Fruit fly (Drosophila melanogaster) whole organism, embryonic: Measurements from ENCODE around the gene HemK1.
A peak's percentile ranks its signal among the peaks of the same experiment; 100 is the strongest.

ENCODE experiments used
- CG10321 ChIP-seq: fragments of 200-800 bp; sonication (Bioruptor generic); IDR thresholded peaks from 2 replicates; pipeline ENCODE4 v1.3.6; 2022; ENCODE audit warnings: missing biosample characterization, missing genetic modification characterization
- CG10959 ChIP-seq: fragments of 200-800 bp; sonication (Bioruptor generic); IDR thresholded peaks from 2 replicates; pipeline ENCODE4 v1.3.6; 2022; ENCODE audit warnings: missing biosample characterization, missing genetic modification characterization
- CG10979 ChIP-seq: fragments of 200-800 bp; sonication (Bioruptor generic); optimal IDR thresholded peaks from 2 replicates; lab custom pipeline; 2018; ENCODE audit warnings: missing biosample characterization, mild to moderate bottlenecking, missing genetic modification characterization, moderate library complexity
- CG11456 ChIP-seq: fragments of 200-800 bp; sonication (Bioruptor generic); IDR thresholded peaks from 3 replicates; pipeline ENCODE4 v1.3.6; 2022; ENCODE audit warnings: missing biosample characterization, missing genetic modification characterization
- CG12391 ChIP-seq: fragments of 200-800 bp; sonication (Bioruptor generic); optimal IDR thresholded peaks from 3 replicates; lab custom pipeline; 2018; ENCODE audit warnings: missing biosample characterization, mild to moderate bottlenecking, missing genetic modification characterization, moderate library complexity
- CG12942 ChIP-seq: fragments of 200-800 bp; sonication (Bioruptor generic); optimal IDR thresholded peaks from 3 replicates; lab custom pipeline; 2016; ENCODE audit warnings: missing biosample characterization, missing genetic modification characterization
- CG13775 ChIP-seq: fragments of 200-800 bp; sonication (Bioruptor generic); optimal IDR thresholded peaks from 3 replicates; lab custom pipeline; 2017; ENCODE audit warnings: missing biosample characterization, mild to moderate bottlenecking, missing genetic modification characterization
- CG14667 ChIP-seq: fragments of 200-800 bp; sonication (Bioruptor generic); IDR thresholded peaks from 2 replicates; pipeline ENCODE4 v1.3.6; 2022; ENCODE audit warnings: missing biosample characterization, missing genetic modification characterization
- CG14710 ChIP-seq: fragments of 200-800 bp; sonication (Bioruptor generic); optimal IDR thresholded peaks from 3 replicates; lab custom pipeline; 2019; ENCODE audit warnings: missing biosample characterization, mild to moderate bottlenecking, missing genetic modification characterization, moderate library complexity
- CG15514 ChIP-seq: fragments of 200-800 bp; sonication (Bioruptor generic); optimal IDR thresholded peaks from 3 replicates; lab custom pipeline; 2017; ENCODE audit warnings: missing biosample characterization, missing genetic modification characterization, mild to moderate bottlenecking, moderate library complexity, missing genetic modification reagents
- CG15601 ChIP-seq: fragments of 200-800 bp; sonication (Bioruptor generic); optimal IDR thresholded peaks from 3 replicates; lab custom pipeline; 2019; ENCODE audit warnings: missing biosample characterization, mild to moderate bottlenecking, missing genetic modification characterization, moderate library complexity
- CG15696 ChIP-seq: fragments of 200-800 bp; sonication (Bioruptor generic); optimal IDR thresholded peaks from 2 replicates; lab custom pipeline; 2019; ENCODE audit warnings: missing biosample characterization, mild to moderate bottlenecking, missing genetic modification characterization, moderate library complexity
- CG1603 ChIP-seq: fragments of 200-800 bp; sonication (Bioruptor generic); optimal IDR thresholded peaks from 2 replicates; lab custom pipeline; 2019; ENCODE audit warnings: missing biosample characterization, mild to moderate bottlenecking, missing genetic modification characterization, moderate library complexity
- CG17328 ChIP-seq: fragments of 200-800 bp; sonication (Bioruptor generic); IDR thresholded peaks from 2 replicates; pipeline ENCODE4 v1.3.6; 2022; ENCODE audit warnings: missing biosample characterization, missing genetic modification characterization
- CG17385 ChIP-seq: fragments of 200-800 bp; sonication (Bioruptor generic); optimal IDR thresholded peaks from 3 replicates; lab custom pipeline; 2018; ENCODE audit warnings: missing biosample characterization, mild to moderate bottlenecking, missing genetic modification characterization
- CG17912 ChIP-seq: fragments of 200-800 bp; sonication (Bioruptor generic); optimal IDR thresholded peaks from 2 replicates; lab custom pipeline; 2018; ENCODE audit warnings: missing biosample characterization, mild to moderate bottlenecking, missing genetic modification characterization
- CG32772 ChIP-seq: fragments of 200-800 bp; sonication (Bioruptor generic); IDR thresholded peaks from 2 replicates; pipeline ENCODE4 v1.3.6; 2022; ENCODE audit warnings: missing biosample characterization, missing genetic modification characterization
- CG34224 ChIP-seq: fragments of 200-800 bp; sonication (Bioruptor generic); IDR thresholded peaks from 3 replicates; pipeline ENCODE4 v1.3.6; 2022; ENCODE audit warnings: missing biosample characterization, missing genetic modification characterization; ENCODE audit not compliant: partially characterized antibody
- CG34376 ChIP-seq: fragments of 200-800 bp; sonication (Bioruptor generic); optimal IDR thresholded peaks from 2 replicates; lab custom pipeline; 2018; ENCODE audit warnings: missing biosample characterization, mild to moderate bottlenecking, missing genetic modification characterization
- CG4424 ChIP-seq: fragments of 200-800 bp; sonication (Bioruptor generic); optimal IDR thresholded peaks from 3 replicates; lab custom pipeline; 2016; ENCODE audit warnings: missing biosample characterization, missing genetic modification characterization
- CG4617 ChIP-seq: fragments of 200-800 bp; sonication (Bioruptor generic); optimal IDR thresholded peaks from 3 replicates; lab custom pipeline; 2016; ENCODE audit warnings: missing biosample characterization, missing genetic modification characterization, borderline replicate concordance
- CG6254 ChIP-seq: fragments of 200-800 bp; sonication (Bioruptor generic); optimal IDR thresholded peaks from 3 replicates; lab custom pipeline; 2017; ENCODE audit warnings: mild to moderate bottlenecking, missing biosample characterization, missing genetic modification reagents, missing genetic modification characterization
- CG8388 ChIP-seq: fragments of 200-800 bp; sonication (Bioruptor generic); optimal IDR thresholded peaks from 2 replicates; lab custom pipeline; 2019; ENCODE audit warnings: missing biosample characterization, mild to moderate bottlenecking, missing genetic modification characterization, moderate library complexity
- CG9437 ChIP-seq: fragments of 200-800 bp; sonication (Bioruptor generic); optimal IDR thresholded peaks from 2 replicates; lab custom pipeline; 2018; ENCODE audit warnings: missing biosample characterization, mild to moderate bottlenecking, missing genetic modification characterization
- CG9817 ChIP-seq: fragments of 200-800 bp; sonication (Bioruptor generic); optimal IDR thresholded peaks from 2 replicates; lab custom pipeline; 2018; ENCODE audit warnings: missing biosample characterization, mild to moderate bottlenecking, missing genetic modification characterization, moderate library complexity
- Hr51 ChIP-seq, 2 experiments: fragments of 200-800 bp; sonication (Bioruptor generic); optimal IDR thresholded peaks; 2 replicates in 1 of 2; 3 replicates in 1 of 2; lab custom pipeline; 2016 to 2018; ENCODE audit warnings: missing biosample characterization in 2 of 2, missing genetic modification characterization in 2 of 2, mild to moderate bottlenecking in 1 of 2, moderate library complexity in 1 of 2
- Poxn ChIP-seq: fragments of 200-800 bp; sonication (Bioruptor generic); IDR thresholded peaks from 2 replicates; pipeline ENCODE4 v1.3.6; 2022; ENCODE audit warnings: missing biosample characterization, missing genetic modification characterization
- Xbp1 ChIP-seq: fragments of 200-800 bp; sonication (Bioruptor generic); optimal IDR thresholded peaks from 3 replicates; lab custom pipeline; 2016; ENCODE audit warnings: missing biosample characterization, mild to moderate bottlenecking, missing genetic modification characterization
- bsh ChIP-seq, 2 experiments: fragments of 200-800 bp; sonication (Bioruptor generic); optimal IDR thresholded peaks; 2 replicates each; lab custom pipeline; 2017 to 2018; ENCODE audit warnings: mild to moderate bottlenecking in 2 of 2, missing biosample characterization in 2 of 2, missing genetic modification characterization in 2 of 2, moderate library complexity in 1 of 2
- ci ChIP-seq: fragments of 200-800 bp; sonication (Bioruptor generic); IDR thresholded peaks from 3 replicates; pipeline ENCODE4 v1.3.6; 2022; ENCODE audit warnings: missing biosample characterization, missing genetic modification characterization
- dmrt99B ChIP-seq: fragments of 200-800 bp; sonication (Bioruptor generic); optimal IDR thresholded peaks from 2 replicates; lab custom pipeline; 2018; ENCODE audit warnings: missing biosample characterization, mild to moderate bottlenecking, missing genetic modification characterization, moderate library complexity
- eve ChIP-seq, 2 experiments: fragments of >200 bp; optimal IDR thresholded peaks; 2 replicates each; lab custom pipeline; 2017; ENCODE audit warnings: missing biosample characterization in 2 of 2, missing genetic modification characterization in 2 of 2
- gem ChIP-seq: fragments of 200-800 bp; sonication (Bioruptor generic); optimal IDR thresholded peaks from 2 replicates; lab custom pipeline; 2019; ENCODE audit warnings: missing biosample characterization, mild to moderate bottlenecking, missing genetic modification characterization, moderate library complexity
- jing ChIP-seq: fragments of 200-800 bp; sonication (Bioruptor generic); optimal IDR thresholded peaks from 2 replicates; lab custom pipeline; 2018; ENCODE audit warnings: missing biosample characterization, mild to moderate bottlenecking, missing genetic modification characterization
- pan ChIP-seq, 4 experiments: fragments of >200 bp in 3 of 4; fragments of 200-800 bp in 1 of 4; sonication (Bioruptor generic) in 1 of 4; optimal IDR thresholded peaks in 3 of 4; IDR thresholded peaks in 1 of 4; 2 replicates each; pipeline versions ENCODE4 v1.3.6 to Lab custom; 2017 to 2022; ENCODE audit warnings: missing biosample characterization in 2 of 4, missing genetic modification characterization in 2 of 4, mixed read lengths in 1 of 4
- phol ChIP-seq: fragments of 200-800 bp; sonication (Bioruptor generic); optimal IDR thresholded peaks from 3 replicates; lab custom pipeline; 2018; ENCODE audit warnings: missing biosample characterization, mild to moderate bottlenecking, missing genetic modification characterization, moderate library complexity
- pita ChIP-seq: fragments of 200-800 bp; sonication (Bioruptor generic); optimal IDR thresholded peaks from 2 replicates; lab custom pipeline; 2017; ENCODE audit warnings: missing biosample characterization, mild to moderate bottlenecking, missing genetic modification characterization
- row ChIP-seq: fragments of 200-800 bp; sonication (Bioruptor generic); IDR thresholded peaks from 3 replicates; pipeline ENCODE4 v1.3.6; 2022; ENCODE audit warnings: missing biosample characterization, missing genetic modification characterization
- sc ChIP-seq, 3 experiments: fragments of >200 bp in 2 of 3; fragments of 200-800 bp in 1 of 3; sonication (Bioruptor generic) in 1 of 3; optimal IDR thresholded peaks; 2 replicates in 2 of 3; 3 replicates in 1 of 3; lab custom pipeline; 2017; ENCODE audit warnings: mild to moderate bottlenecking in 1 of 3, missing biosample characterization in 1 of 3, missing genetic modification characterization in 1 of 3, missing genetic modification reagents in 1 of 3
- sisA ChIP-seq: fragments of 200-800 bp; sonication (Bioruptor generic); IDR thresholded peaks from 2 replicates; pipeline ENCODE4 v1.3.6; 2022; ENCODE audit warnings: missing biosample characterization, missing genetic modification characterization
- sr ChIP-seq: fragments of 200-800 bp; sonication (Bioruptor generic); IDR thresholded peaks from 3 replicates; pipeline ENCODE4 v1.3.6; 2022; ENCODE audit warnings: missing biosample characterization, missing genetic modification characterization
- tio ChIP-seq: fragments of 200-800 bp; sonication (Bioruptor generic); optimal IDR thresholded peaks from 2 replicates; lab custom pipeline; 2017; ENCODE audit warnings: missing biosample characterization, missing genetic modification characterization, inconsistent platforms
- ttk ChIP-seq: fragments of 200-800 bp; sonication (Bioruptor generic); IDR thresholded peaks from 2 replicates; pipeline ENCODE4 v2.1.2; 2022; ENCODE audit warnings: missing biosample characterization, missing genetic modification characterization
- unpg ChIP-seq: fragments of 200-800 bp; sonication (Bioruptor generic); optimal IDR thresholded peaks from 3 replicates; lab custom pipeline; 2018; ENCODE audit warnings: missing biosample characterization, mild to moderate bottlenecking, missing genetic modification characterization, moderate library complexity
- wek ChIP-seq: fragments of 200-800 bp; sonication (Bioruptor generic); optimal IDR thresholded peaks from 3 replicates; lab custom pipeline; 2018; ENCODE audit warnings: missing biosample characterization, mild to moderate bottlenecking, missing genetic modification characterization, moderate library complexity
- z ChIP-seq: fragments of 200-800 bp; sonication (Bioruptor generic); IDR thresholded peaks from 3 replicates; pipeline ENCODE4 v1.3.6; 2022; ENCODE audit warnings: missing biosample characterization, missing genetic modification characterization
- zen ChIP-seq: fragments of 200-800 bp; sonication (Bioruptor generic); optimal IDR thresholded peaks from 3 replicates; lab custom pipeline; 2018; ENCODE audit warnings: missing biosample characterization, mild to moderate bottlenecking, missing genetic modification characterization, moderate library complexity
- zf30C ChIP-seq: fragments of 200-800 bp; sonication (Bioruptor generic); optimal IDR thresholded peaks from 3 replicates; lab custom pipeline; 2018; ENCODE audit warnings: missing biosample characterization, mild to moderate bottlenecking, missing genetic modification characterization

The HemK1 gene

DNA sequence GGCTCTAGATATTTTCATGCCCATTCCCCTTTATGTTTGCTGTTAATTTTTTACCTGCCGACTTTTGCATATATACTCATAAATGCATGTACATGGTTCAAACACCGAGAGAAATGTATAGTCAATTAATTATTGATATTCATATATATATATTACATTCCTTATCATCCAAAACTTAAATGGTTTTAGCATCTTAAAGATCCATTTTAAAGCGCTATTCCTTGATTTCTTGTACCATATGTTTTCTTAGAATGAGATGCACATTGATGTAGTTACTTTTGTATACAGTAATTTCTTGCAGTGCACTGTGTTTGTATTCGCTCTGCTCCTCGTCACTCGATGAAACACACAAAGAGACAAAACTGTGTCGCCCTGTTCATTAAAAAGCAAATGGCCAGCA lies 41.2 kb upstream of the HemK1 start (continued):
- TF ChIP-seq CG17328 (GFP tag; lab: Robert Waterston, UW): 0 out of 2 replicates have a peak, but pooled peaks have one; percentile 20
- peak; percentile 55 for TF ChIP-seq dmrt99B (tag; lab: Kevin White, UChicago)
- TF ChIP-seq Hr51 (GFP tag; optimal IDR thresholded peaks at IDR 0.05; lab: Kevin White, UChicago): peak in 1 of 2 experiments; percentile 40
- peak; percentile 3 for TF ChIP-seq zf30C (GFP tag; lab: Kevin White, UChicago)
- no peak for TF ChIP-seq CG13775 (GFP tag; lab: Kevin White, UChicago)
- peak; percentile 46 for TF ChIP-seq CG1603 (tag; lab: Kevin White, UChicago)
- TF ChIP-seq CG12942 (GFP tag; lab: Kevin White, UChicago): no peak
- TF ChIP-seq Poxn (GFP tag; lab: Robert Waterston, UW): no peak
- peak in 1 of 2 experiments; percentile 51 for TF ChIP-seq eve (GFP tag; optimal IDR thresholded peaks at IDR 0.05; lab: Kevin White, UChicago)
- peak; percentile 13 for TF ChIP-seq CG8388 (GFP tag; lab: Kevin White, UChicago)
- no peak for TF ChIP-seq CG10321 (GFP tag; lab: Robert Waterston, UW)
- peak; percentile 28 for TF ChIP-seq CG6254 (GFP tag; lab: Kevin White, UChicago)
- no peak for TF ChIP-seq CG15601 (tag; lab: Kevin White, UChicago)
- TF ChIP-seq CG11456: no peak
- TF ChIP-seq jing (GFP tag; lab: Kevin White, UChicago): peak; percentile 6
- TF ChIP-seq CG12391 (tag; lab: Kevin White, UChicago): peak; percentile 46
- TF ChIP-seq CG4617 (GFP tag; lab: Kevin White, UChicago): no peak
- TF ChIP-seq CG14710 (tag; lab: Kevin White, UChicago): peak; percentile 12
- no peak for TF ChIP-seq sr
- peak; percentile 45 for TF ChIP-seq CG4424 (GFP tag; lab: Kevin White, UChicago)
- TF ChIP-seq row (GFP tag; lab: Robert Waterston, UW): peak; percentile 32; the same call in 2 of the 3 replicates
- TF ChIP-seq CG14667 (GFP tag; lab: Robert Waterston, UW): no peak
- peak; percentile 45 for TF ChIP-seq CG10979 (tag; lab: Kevin White, UChicago)
- no peak for TF ChIP-seq CG15514
- TF ChIP-seq CG32772 (GFP tag; lab: Robert Waterston, UW): no peak
- TF ChIP-seq CG17912 (GFP tag; lab: Kevin White, UChicago): no peak
- 0 out of 3 replicates have a peak, but pooled peaks have one; percentile 14 for TF ChIP-seq ci (GFP tag; lab: Robert Waterston, UW)
- TF ChIP-seq phol (tag; lab: Kevin White, UChicago): peak; percentile 49
- TF ChIP-seq sisA (GFP tag; lab: Robert Waterston, UW): peak; percentile 36; the same call in 1 of the 2 replicates
- TF ChIP-seq zen (tag; lab: Kevin White, UChicago): peak; percentile 41
- peak; percentile 34 for TF ChIP-seq Xbp1 (GFP tag; lab: Kevin White, UChicago)
- TF ChIP-seq sc (optimal IDR thresholded peaks at IDR 0.05; lab: Kevin White, UChicago): no peak
- TF ChIP-seq sc (GFP tag; optimal IDR thresholded peaks at IDR 0.05; lab: Kevin White, UChicago): no peak
- no peak for TF ChIP-seq pan (optimal IDR thresholded peaks at IDR 0.05; lab: Kevin White, UChicago)
- TF ChIP-seq pan (GFP tag; optimal IDR thresholded peaks at IDR 0.05 in 1 of 2, IDR thresholded peaks at IDR 0.05 in 1 of 2): peak in 1 of 2 experiments; percentile 37
- peak; percentile 29 for TF ChIP-seq CG17385 (GFP tag; lab: Kevin White, UChicago)
- no peak for TF ChIP-seq CG10959
- no peak for TF ChIP-seq CG34224 (GFP tag; lab: Robert Waterston, UW)
- TF ChIP-seq CG9817 (tag; lab: Kevin White, UChicago): no peak
- peak; percentile 8 for TF ChIP-seq CG9437
- no peak for TF ChIP-seq pita (GFP tag; lab: Kevin White, UChicago)
- TF ChIP-seq z: no peak
- peak in 1 of 2 experiments; percentile 44 for TF ChIP-seq bsh (GFP tag; optimal IDR thresholded peaks at IDR 0.05; lab: Kevin White, UChicago)
- peak; percentile 35 for TF ChIP-seq unpg
- TF ChIP-seq wek (GFP tag; lab: Kevin White, UChicago): no peak
- TF ChIP-seq CG15696 (tag; lab: Kevin White, UChicago): peak; percentile 19
- TF ChIP-seq ttk (GFP tag; lab: Robert Waterston, UW): no peak
- peak; percentile 69 for TF ChIP-seq gem (tag; lab: Kevin White, UChicago)
- no peak for TF ChIP-seq tio
- TF ChIP-seq CG34376 (GFP tag; lab: Kevin White, UChicago): no peak
